Worm (Caenorhabditis elegans) whole organism, L3 larva: ENCODE measurements around the gene dsl-3.

Experiments used
- R02D3.7 ChIP-seq: fragments of 150-350 bp; optimal IDR thresholded peaks from 2 replicates; lab custom pipeline; 2014; ENCODE audit warnings: missing biosample characterization, missing genetic modification characterization
- ZK546.5 ChIP-seq: sonication (generic microtip); optimal IDR thresholded peaks from 2 replicates; lab custom pipeline; 2017; ENCODE audit warnings: missing biosample characterization, missing genetic modification characterization
- aly-2 ChIP-seq: fragments of 150-350 bp; optimal IDR thresholded peaks from 2 replicates; lab custom pipeline; 2014; ENCODE audit warnings: missing biosample characterization, missing genetic modification characterization
- ama-1 ChIP-seq: fragments of 150-350 bp; optimal IDR thresholded peaks from 2 replicates; lab custom pipeline; 2018
- ceh-16 ChIP-seq: sonication (generic microtip); optimal IDR thresholded peaks from 2 replicates; lab custom pipeline; 2017; ENCODE audit warnings: missing biosample characterization, missing genetic modification characterization
- ceh-28 ChIP-seq: fragments of 150-350 bp; optimal IDR thresholded peaks from 2 replicates; lab custom pipeline; 2014; ENCODE audit warnings: missing biosample characterization, missing genetic modification reagents, missing genetic modification characterization
- ceh-9 ChIP-seq: sonication (generic microtip); optimal IDR thresholded peaks from 2 replicates; lab custom pipeline; 2018; ENCODE audit warnings: missing biosample characterization, missing genetic modification characterization
- egl-5 ChIP-seq: fragments of 150-350 bp; optimal IDR thresholded peaks from 2 replicates; lab custom pipeline; 2017; ENCODE audit warnings: missing biosample characterization, missing genetic modification reagents, missing genetic modification characterization, inconsistent platforms
- elt-1 ChIP-seq: fragments of 150-350 bp; optimal IDR thresholded peaks from 2 replicates; lab custom pipeline; 2014; ENCODE audit warnings: missing biosample characterization, missing genetic modification characterization
- elt-2 ChIP-seq: sonication (generic microtip); optimal IDR thresholded peaks from 2 replicates; lab custom pipeline; 2016; ENCODE audit warnings: missing genetic modification reagents, mild to moderate bottlenecking, missing genetic modification characterization, missing compliant biosample characterization
- elt-3 ChIP-seq, 3 experiments: fragments of 150-350 bp in 1 of 3; sonication (generic microtip) in 2 of 3; optimal IDR thresholded peaks; 2 replicates in 2 of 3; 4 replicates in 1 of 3; lab custom pipeline; 2014 to 2017; ENCODE audit warnings: missing biosample characterization in 3 of 3, missing genetic modification characterization in 3 of 3
- eor-1 ChIP-seq, 2 experiments: fragments of 150-350 bp; optimal IDR thresholded peaks; 2 replicates each; lab custom pipeline; 2014 to 2018; ENCODE audit warnings: missing biosample characterization in 2 of 2, missing genetic modification characterization in 2 of 2
- fkh-2 ChIP-seq: fragments of 150-350 bp; optimal IDR thresholded peaks from 2 replicates; lab custom pipeline; 2014; ENCODE audit warnings: missing biosample characterization, missing genetic modification reagents, missing genetic modification characterization
- fos-1 ChIP-seq: fragments of 150-350 bp; optimal IDR thresholded peaks from 2 replicates; lab custom pipeline; 2014; ENCODE audit warnings: missing biosample characterization, missing genetic modification characterization
- lin-15B ChIP-seq: fragments of 150-350 bp; optimal IDR thresholded peaks from 2 replicates; lab custom pipeline; 2014; ENCODE audit warnings: missing biosample characterization, missing genetic modification characterization
- lin-39 ChIP-seq: fragments of 150-350 bp; optimal IDR thresholded peaks from 2 replicates; lab custom pipeline; 2018; ENCODE audit warnings: missing biosample characterization, missing genetic modification reagents, missing genetic modification characterization
- lsy-12 ChIP-seq: sonication (generic microtip); optimal IDR thresholded peaks from 2 replicates; lab custom pipeline; 2016; ENCODE audit warnings: mild to moderate bottlenecking, missing genetic modification characterization, missing compliant biosample characterization
- mdl-1 ChIP-seq: fragments of 150-350 bp; optimal IDR thresholded peaks from 2 replicates; lab custom pipeline; 2014; ENCODE audit warnings: missing biosample characterization, missing genetic modification characterization
- mml-1 ChIP-seq: fragments of 150-350 bp; sonication (generic microtip); optimal IDR thresholded peaks from 3 replicates; lab custom pipeline; 2014; ENCODE audit warnings: missing biosample characterization, missing genetic modification characterization
- nfya-1 ChIP-seq: sonication (generic microtip); optimal IDR thresholded peaks from 2 replicates; lab custom pipeline; 2017; ENCODE audit warnings: missing genetic modification characterization, mild to moderate bottlenecking, missing compliant biosample characterization, antibody characterized with exemption, moderate library complexity; ENCODE audit not compliant: insufficient read depth
- nhr-237 ChIP-seq: fragments of 150-350 bp; optimal IDR thresholded peaks from 2 replicates; lab custom pipeline; 2014; ENCODE audit warnings: missing biosample characterization, missing genetic modification characterization
- nhr-25 ChIP-seq: sonication (generic microtip); optimal IDR thresholded peaks from 2 replicates; lab custom pipeline; 2017; ENCODE audit warnings: missing biosample characterization, missing genetic modification characterization
- nhr-43 ChIP-seq: sonication (generic microtip); optimal IDR thresholded peaks from 2 replicates; lab custom pipeline; 2016; ENCODE audit warnings: mild to moderate bottlenecking, missing genetic modification characterization, missing compliant biosample characterization; ENCODE audit not compliant: poor library complexity, severe bottlenecking
- nhr-67 ChIP-seq: fragments of 150-350 bp; optimal IDR thresholded peaks from 2 replicates; lab custom pipeline; 2014; ENCODE audit warnings: missing biosample characterization, missing genetic modification characterization
- nhr-76 ChIP-seq: fragments of 150-350 bp; sonication (generic microtip); optimal IDR thresholded peaks from 5 replicates; lab custom pipeline; 2014; ENCODE audit warnings: missing biosample characterization, missing genetic modification characterization
- nhr-77 ChIP-seq: fragments of 150-350 bp; optimal IDR thresholded peaks from 2 replicates; lab custom pipeline; 2014; ENCODE audit warnings: missing biosample characterization, missing genetic modification characterization
- pha-4 ChIP-seq: fragments of 150-350 bp; optimal IDR thresholded peaks from 2 replicates; lab custom pipeline; 2014; ENCODE audit warnings: missing biosample characterization, missing genetic modification reagents, missing genetic modification characterization
- pqm-1 ChIP-seq: fragments of 150-350 bp; optimal IDR thresholded peaks from 2 replicates; lab custom pipeline; 2017; ENCODE audit warnings: missing biosample characterization, missing genetic modification characterization, inconsistent platforms
- sea-2 ChIP-seq: fragments of 150-350 bp; sonication (generic microtip); optimal IDR thresholded peaks from 4 replicates; lab custom pipeline; 2014; ENCODE audit warnings: missing biosample characterization, missing genetic modification reagents, missing genetic modification characterization
- skn-1 ChIP-seq: fragments of 150-350 bp; optimal IDR thresholded peaks from 2 replicates; lab custom pipeline; 2014; ENCODE audit warnings: missing biosample characterization, missing genetic modification characterization
- snpc-4 ChIP-seq: fragments of 150-350 bp; optimal IDR thresholded peaks from 2 replicates; lab custom pipeline; 2014; ENCODE audit warnings: missing biosample characterization, missing genetic modification characterization
- unc-62 ChIP-seq: fragments of 150-350 bp; sonication (generic microtip); optimal IDR thresholded peaks from 4 replicates; lab custom pipeline; 2014; ENCODE audit warnings: missing biosample characterization, missing genetic modification reagents, missing genetic modification characterization
- zag-1 ChIP-seq: fragments of 150-350 bp; optimal IDR thresholded peaks from 2 replicates; lab custom pipeline; 2014; ENCODE audit warnings: missing biosample characterization, missing genetic modification characterization
- ztf-4 ChIP-seq: fragments of 150-350 bp; optimal IDR thresholded peaks from 2 replicates; lab custom pipeline; 2014; ENCODE audit warnings: missing biosample characterization, missing genetic modification characterization

Gene dsl-3

ce11 chrIV:1597018-1597417, 13.1 kb upstream of the dsl-3 start, which contains the start of gene ced-2:
TSS of gene ced-2 (plus strand) at chrIV:1597318.
- no peak for TF ChIP-seq ceh-9 (tag; lab: Kevin White, UChicago)
- TF ChIP-seq aly-2 (tag; lab: Kevin White, UChicago): no peak
- TF ChIP-seq ZK546.5 (tag; lab: Kevin White, UChicago): no peak
- no peak for TF ChIP-seq nhr-25 (tag; lab: Kevin White, UChicago)
- no peak for TF ChIP-seq unc-62
- no peak for TF ChIP-seq pqm-1 (tag; lab: Kevin White, UChicago)
- TF ChIP-seq eor-1 (tag; optimal IDR thresholded peaks at IDR 0.05; lab: Kevin White, UChicago): no peak
- no peak for TF ChIP-seq elt-3 (tag; optimal IDR thresholded peaks at IDR 0.05; lab: Kevin White, UChicago)
- no peak for TF ChIP-seq snpc-4
- TF ChIP-seq ceh-16 (tag; lab: Kevin White, UChicago): no peak

ce11 chrIV:1600784-1601183, 9.3 kb upstream of the dsl-3 start:
- peak; percentile 18 for TF ChIP-seq lin-15B (tag; lab: Kevin White, UChicago)
- no peak for TF ChIP-seq nhr-77
- TF ChIP-seq, all 47 proteins: peak for 1

ce11 chrIV:1601357-1601756, 8.7 kb upstream of the dsl-3 start, which contains the start of gene set-23:
TSS of gene set-23 (plus strand) at chrIV:1601657.
- TF ChIP-seq egl-5 (tag; lab: Kevin White, UChicago): no peak
- TF ChIP-seq lsy-12: no peak
- no peak for TF ChIP-seq fos-1 (tag; lab: Kevin White, UChicago)
- no peak for TF ChIP-seq ceh-28
- TF ChIP-seq nhr-43 (tag; lab: Kevin White, UChicago): no peak
- no peak for TF ChIP-seq elt-2 (tag; lab: Kevin White, UChicago)
- no peak for TF ChIP-seq elt-3 (tag; optimal IDR thresholded peaks at IDR 0.05; lab: Kevin White, UChicago)
- no peak for TF ChIP-seq mdl-1
- no peak for TF ChIP-seq nhr-67
- TF ChIP-seq pha-4 (tag; lab: Kevin White, UChicago): no peak
- TF ChIP-seq nhr-76 (tag; lab: Kevin White, UChicago): no peak
- TF ChIP-seq fkh-2: no peak
- no peak for TF ChIP-seq elt-1 (tag; lab: Kevin White, UChicago)
- no peak for TF ChIP-seq ZK546.5 (tag; lab: Kevin White, UChicago)
- TF ChIP-seq sea-2 (GFP tag; lab: Kevin White, UChicago): no peak
- no peak for TF ChIP-seq lin-39
- no peak for TF ChIP-seq snpc-4

- TF ChIP-seq ceh-28 (peak; percentile 56), ama-1 (lab: Kevin White, UChicago) (no peak)
- TF ChIP-seq, all 47 proteins: peak for 1
Measured at ce11 chrIV:1602936-1603457, 7.1 kb upstream of the dsl-3 start.

ce11 chrIV:1605276-1605762, 4.8 kb upstream of the dsl-3 start, which contains the start of gene Y41D4B.11:
TSS of gene Y41D4B.11 (plus strand) at chrIV:1605712.
- TF ChIP-seq elt-1 (tag; lab: Kevin White, UChicago) (no peak), unc-62 (no peak), mml-1 (tag; lab: Kevin White, UChicago) (no peak), nhr-67 (no peak), R02D3.7 (tag; lab: Kevin White, UChicago) (no peak), skn-1 (tag; lab: Kevin White, UChicago) (no peak), nfya-1 (no peak), ztf-4 (tag; lab: Kevin White, UChicago) (no peak), zag-1 (tag; lab: Kevin White, UChicago) (no peak), nhr-25 (tag; lab: Kevin White, UChicago) (no peak), nhr-237 (tag; lab: Kevin White, UChicago) (no peak)
- TF ChIP-seq, all 47 proteins: peak for 0
